Fruit fly (Drosophila melanogaster) S2 (cell line): Measurements from ENCODE around the gene CG31344.

Experiments used
- CG8478 ChIP-seq: fragments of >200 bp; optimal IDR thresholded peaks from 2 replicates; lab custom pipeline; 2018
- CTCF ChIP-seq, 2 experiments: fragments of >200 bp; optimal IDR thresholded peaks; 2 replicates each; lab custom pipeline; 2018

- TF ChIP-seq CG8478 (lab: Kevin White, UChicago) (no peak), CTCF (optimal IDR thresholded peaks at IDR 0.05; lab: Kevin White, UChicago) (no peak)
These were observed 6.6 kb upstream of the CG31344 start for dm6 chr3R:15231635-15232138.
